Worm (Caenorhabditis elegans): ENCODE measurements around the gene ZK1236.5.

Gene ZK1236.5

DNA sequence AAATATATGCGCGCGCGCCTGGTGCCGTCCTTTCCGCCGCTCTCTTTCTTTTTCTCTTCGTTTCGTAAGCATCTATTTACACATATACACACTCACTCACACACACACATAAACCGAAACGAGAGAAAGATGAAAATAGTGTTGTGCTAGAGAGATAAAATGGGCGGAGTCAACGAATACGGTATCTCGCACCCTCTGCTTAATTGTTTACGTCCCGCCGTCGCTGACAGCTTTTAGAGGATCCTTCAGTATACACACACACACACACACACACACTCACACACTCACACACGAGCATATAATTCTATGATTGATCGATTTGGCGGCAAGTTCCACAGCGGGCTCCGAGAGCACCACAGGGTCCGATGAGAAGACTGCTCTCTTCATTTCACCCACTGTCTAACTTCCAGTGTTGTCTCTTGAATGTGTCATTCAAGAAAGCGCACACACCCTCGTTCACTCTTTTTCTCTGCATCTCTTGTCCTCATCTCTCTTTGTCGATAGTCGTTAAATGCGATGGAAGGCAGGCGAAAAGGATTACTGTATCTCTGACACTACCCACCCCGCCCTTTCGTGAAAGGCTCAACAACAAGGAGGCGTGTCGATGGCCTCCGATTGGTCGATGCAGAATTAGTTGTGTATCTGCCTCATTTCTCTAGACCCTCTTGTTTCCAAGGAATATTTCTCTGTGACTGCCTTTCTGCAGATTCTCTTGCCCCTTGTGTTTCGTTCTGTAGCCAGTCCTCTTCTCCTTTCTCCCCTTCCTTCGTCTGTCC lies 14.6 kb downstream of the ZK1236.5 start (continued):
- no peak for TF ChIP-seq hmg-20 (GFP tag; IDR thresholded peaks at IDR 0.05)
- no peak for TF ChIP-seq tbx-9 (tag; optimal IDR thresholded peaks at IDR 0.05; ENCODE audit: borderline replicate concordance)
- TF ChIP-seq him-1 (tag; optimal IDR thresholded peaks at IDR 0.05) = no peak
- peak; percentile 69 for TF ChIP-seq ztf-18 (tag; optimal IDR thresholded peaks at IDR 0.05)
- peak; percentile 34 for TF ChIP-seq akir-1 (GFP tag; optimal IDR thresholded peaks at IDR 0.05)
- peak; percentile 84 for TF ChIP-seq ceh-27 (GFP tag; optimal IDR thresholded peaks at IDR 0.05)
- TF ChIP-seq hlh-12 (tag; optimal IDR thresholded peaks at IDR 0.05) = no peak
- TF ChIP-seq snpc-1.1 (tag; optimal IDR thresholded peaks at IDR 0.05; ENCODE audit: insufficient read depth) = peak; percentile 22
- no peak for TF ChIP-seq unc-130 (GFP tag; optimal IDR thresholded peaks at IDR 0.05)
- TF ChIP-seq mes-4 (tag; optimal IDR thresholded peaks at IDR 0.05) = no peak
- TF ChIP-seq ceh-91 (GFP tag; IDR thresholded peaks at IDR 0.05) = no peak
- TF ChIP-seq T07F8.4 (tag; optimal IDR thresholded peaks at IDR 0.05) = no peak
- peak; percentile 66 for TF ChIP-seq lir-1 (GFP tag; conservative IDR thresholded peaks at IDR 0.05)
- peak; percentile 12 for TF ChIP-seq snpc-4 (GFP tag; optimal IDR thresholded peaks at IDR 0.05)
- TF ChIP-seq snpc-4 (tag; optimal IDR thresholded peaks at IDR 0.05) = peak in 3 of 4 experiments; percentile 35 to 67 (median 63)
- peak; percentile 87 for TF ChIP-seq chd-7 (tag; optimal IDR thresholded peaks at IDR 0.05)
- no peak for TF ChIP-seq sptf-2 (GFP tag; optimal IDR thresholded peaks at IDR 0.05)
- peak; percentile 70 for TF ChIP-seq tlf-1 (GFP tag; optimal IDR thresholded peaks at IDR 0.05)
- TF ChIP-seq snpc-1.3 (tag; optimal IDR thresholded peaks at IDR 0.05; ENCODE audit: insufficient read depth) = no peak
- peak; percentile 75 for TF ChIP-seq madf-10 (tag; optimal IDR thresholded peaks at IDR 0.05)
- peak; percentile 47 for TF ChIP-seq athp-1 (tag; optimal IDR thresholded peaks at IDR 0.05)
- TF ChIP-seq pbrm-1 (GFP tag; IDR thresholded peaks at IDR 0.05) = peak; percentile 34; the same call in 1 of the 2 replicates
- TF ChIP-seq hmg-1.2 (GFP tag; IDR thresholded peaks at IDR 0.05) = peak; percentile 81
- TF ChIP-seq unc-62 (GFP tag; optimal IDR thresholded peaks at IDR 0.05) = peak; percentile 32
- no peak for TF ChIP-seq ztf-6 (GFP tag; IDR thresholded peaks at IDR 0.05)
- no peak for TF ChIP-seq bed-1 (GFP tag; IDR thresholded peaks at IDR 0.05)
- TF ChIP-seq dpff-1 (tag; optimal IDR thresholded peaks at IDR 0.05) = no peak
- TF ChIP-seq ceh-100 (GFP tag; IDR thresholded peaks at IDR 0.05) = no peak
- TF ChIP-seq B0336.3 (GFP tag; IDR thresholded peaks at IDR 0.05) = peak; percentile 80
- no peak for TF ChIP-seq F57A8.1 (GFP tag; optimal IDR thresholded peaks at IDR 0.05)
- TF ChIP-seq F10E7.11 (tag; optimal IDR thresholded peaks at IDR 0.05) = peak; percentile 45
- TF ChIP-seq lin-26 (GFP tag; IDR thresholded peaks at IDR 0.05) = peak; percentile 91
- no peak for TF ChIP-seq egl-18 (GFP tag; IDR thresholded peaks at IDR 0.05)
- peak; percentile 66 for TF ChIP-seq C06A6.2 (GFP tag; conservative IDR thresholded peaks at IDR 0.05)
- TF ChIP-seq ztf-3 (GFP tag; optimal IDR thresholded peaks at IDR 0.05) = peak; percentile 80
- no peak for TF ChIP-seq zim-3 (tag; optimal IDR thresholded peaks at IDR 0.05)
- TF ChIP-seq xnd-1 (tag; optimal IDR thresholded peaks at IDR 0.05) = no peak
- no peak; the same call in 1 of the 2 replicates for TF ChIP-seq cebp-1 (GFP tag; IDR thresholded peaks at IDR 0.05)
- TF ChIP-seq cebp-1 (tag; optimal IDR thresholded peaks at IDR 0.05) = peak; percentile 88
- TF ChIP-seq rcor-1 (GFP tag; IDR thresholded peaks at IDR 0.05) = no peak
- no peak for TF ChIP-seq ceh-40 (GFP tag; IDR thresholded peaks at IDR 0.05)
- peak; percentile 62; the same call in 1 of the 2 replicates for TF ChIP-seq K11D2.4 (GFP tag; IDR thresholded peaks at IDR 0.05)
- TF ChIP-seq D2030.7 (GFP tag; IDR thresholded peaks at IDR 0.05) = no peak
- TF ChIP-seq somi-1 (GFP tag; optimal IDR thresholded peaks at IDR 0.05) = peak; percentile 42
- TF ChIP-seq snpc-3.4 (tag; optimal IDR thresholded peaks at IDR 0.05) = no peak
- TF ChIP-seq F55B11.4 (tag; optimal IDR thresholded peaks at IDR 0.05; ENCODE audit: borderline replicate concordance, insufficient read depth) = no peak
- no peak for TF ChIP-seq F37B4.10 (GFP tag; IDR thresholded peaks at IDR 0.05)

Measured in whole organism, young adult.